Fruit fly (Drosophila melanogaster): ENCODE results near the gene CG7084.

The CG7084 gene

dm6 chr3R:22260205-22260604 is 38.4 kb upstream of the CG7084 start (continued):
- TF ChIP-seq CG9609 (GFP tag; optimal IDR thresholded peaks at IDR 0.05) (no peak), ERR (GFP tag; optimal IDR thresholded peaks at IDR 0.05) (no peak), btn (GFP tag; optimal IDR thresholded peaks at IDR 0.05) (peak; percentile 0), Deaf1 (tag; optimal IDR thresholded peaks at IDR 0.05) (no peak), CG16813 (GFP tag; IDR thresholded peaks at IDR 0.05; ENCODE audit: partially characterized antibody) (no peak), CG8388 (GFP tag; optimal IDR thresholded peaks at IDR 0.05) (peak; percentile 47), CG15269 (tag; optimal IDR thresholded peaks at IDR 0.05) (no peak), crc (GFP tag; optimal IDR thresholded peaks at IDR 0.05) (no peak), pb (GFP tag; optimal IDR thresholded peaks at IDR 0.05) (no peak), CG11456 (GFP tag; IDR thresholded peaks at IDR 0.05) (no peak), Pdp1 (GFP tag; optimal IDR thresholded peaks at IDR 0.05) (peak in 1 of 2 experiments; percentile 23), otp (GFP tag; IDR thresholded peaks at IDR 0.05) (peak; percentile 55; the same call in 1 of the 3 replicates), CG1024 (GFP tag; IDR thresholded peaks at IDR 0.05) (no peak), CG8765 (GFP tag; IDR thresholded peaks at IDR 0.05) (no peak), tll (GFP tag; optimal IDR thresholded peaks at IDR 0.05) (no peak), CG6175 (GFP tag; IDR thresholded peaks at IDR 0.05) (no peak), maf-S (GFP tag; optimal IDR thresholded peaks at IDR 0.05) (no peak), CG11247 (GFP tag; IDR thresholded peaks at IDR 0.05) (no peak), CG6654 (GFP tag; optimal IDR thresholded peaks at IDR 0.05) (no peak), cato (GFP tag; optimal IDR thresholded peaks at IDR 0.05; ENCODE audit: borderline replicate concordance) (no peak), CG3726 (GFP tag; IDR thresholded peaks at IDR 0.05) (no peak), CG10565 (GFP tag; optimal IDR thresholded peaks at IDR 0.05) (no peak), HLH54F (GFP tag; optimal IDR thresholded peaks at IDR 0.05) (no peak), CG31441 (GFP tag; IDR thresholded peaks at IDR 0.05) (no peak), pros (GFP tag; optimal IDR thresholded peaks at IDR 0.05) (no peak), ems (GFP tag; optimal IDR thresholded peaks at IDR 0.05) (peak; percentile 1), aop (GFP tag; IDR thresholded peaks at IDR 0.05) (no peak), lab (GFP tag; optimal IDR thresholded peaks at IDR 0.05) (no peak), D19A (tag; optimal IDR thresholded peaks at IDR 0.05) (peak; percentile 39), CG3407 (GFP tag; optimal IDR thresholded peaks at IDR 0.05) (peak; percentile 15), ro (GFP tag; IDR thresholded peaks at IDR 0.05) (no peak), Ets97D (GFP tag; optimal IDR thresholded peaks at IDR 0.05) (no peak), CG17359 (tag; optimal IDR thresholded peaks at IDR 0.05) (peak; percentile 41), lov (optimal IDR thresholded peaks at IDR 0.05) (no peak), lov (GFP tag; IDR thresholded peaks at IDR 0.05) (no peak), sqz (GFP tag; optimal IDR thresholded peaks at IDR 0.05) (no peak), unpg (GFP tag; optimal IDR thresholded peaks at IDR 0.05) (peak; percentile 53), wdn (GFP tag; IDR thresholded peaks at IDR 0.05) (no peak), Bteb2 (GFP tag; optimal IDR thresholded peaks at IDR 0.05) (no peak), CG31365 (tag; optimal IDR thresholded peaks at IDR 0.05) (no peak), CG17361 (GFP tag; IDR thresholded peaks at IDR 0.05) (no peak), CG16779 (GFP tag; IDR thresholded peaks at IDR 0.05) (no peak), CG3065 (GFP tag; optimal IDR thresholded peaks at IDR 0.05) (no peak), kah (GFP tag; optimal IDR thresholded peaks at IDR 0.05) (no peak), CG9797 (GFP tag; optimal IDR thresholded peaks at IDR 0.05) (no peak), CG3995 (GFP tag; optimal IDR thresholded peaks at IDR 0.05) (no peak), Six4 (GFP tag; optimal IDR thresholded peaks at IDR 0.05) (no peak), ase (GFP tag; IDR thresholded peaks at IDR 0.05) (no peak), CG17612 (GFP tag; IDR thresholded peaks at IDR 0.05) (no peak), sens (GFP tag) (peak; percentile 92), Hr39 (optimal IDR thresholded peaks at IDR 0.05) (no peak), CG6254 (GFP tag; optimal IDR thresholded peaks at IDR 0.05) (peak; percentile 56), stwl (tag; optimal IDR thresholded peaks at IDR 0.05) (no peak)

Data from whole organism, embryonic.